Fruit fly (Drosophila melanogaster) whole organism, embryonic: Measurements from ENCODE around the gene RfC3.
A peak's percentile ranks its signal among the peaks of the same experiment; 100 is the strongest.

Experiments
- Adf1 ChIP-seq: fragments of 200-800 bp; sonication (Bioruptor generic); IDR thresholded peaks from 2 replicates; pipeline ENCODE4 v1.3.6; 2022; ENCODE audit warnings: missing biosample characterization, missing genetic modification characterization
- B-H1 ChIP-seq: fragments of 200-800 bp; sonication (Bioruptor generic); IDR thresholded peaks from 3 replicates; pipeline ENCODE4 v1.3.6; 2022; ENCODE audit warnings: missing biosample characterization, missing genetic modification characterization
- CG10366 ChIP-seq: fragments of 200-800 bp; sonication (Bioruptor generic); IDR thresholded peaks from 2 replicates; pipeline ENCODE4 v1.3.6; 2022; ENCODE audit warnings: missing biosample characterization, missing genetic modification characterization
- CG10959 ChIP-seq: fragments of 200-800 bp; sonication (Bioruptor generic); IDR thresholded peaks from 2 replicates; pipeline ENCODE4 v1.3.6; 2022; ENCODE audit warnings: missing biosample characterization, missing genetic modification characterization
- CG11093 ChIP-seq: fragments of 200-800 bp; sonication (Bioruptor generic); IDR thresholded peaks from 3 replicates; pipeline ENCODE4 v1.3.6; 2022; ENCODE audit warnings: missing biosample characterization, missing genetic modification characterization
- CG11398 ChIP-seq: fragments of 200-800 bp; sonication (Bioruptor generic); optimal IDR thresholded peaks from 2 replicates; lab custom pipeline; 2016; ENCODE audit warnings: missing biosample characterization, missing genetic modification characterization
- CG11695 ChIP-seq: fragments of 200-800 bp; sonication (Bioruptor generic); IDR thresholded peaks from 3 replicates; pipeline ENCODE4 v1.3.6; 2022; ENCODE audit warnings: missing biosample characterization, missing genetic modification characterization
- CG13296 ChIP-seq: fragments of 200-800 bp; sonication (Bioruptor generic); optimal IDR thresholded peaks from 3 replicates; lab custom pipeline; 2018; ENCODE audit warnings: missing biosample characterization, mild to moderate bottlenecking, missing genetic modification characterization
- CG13624 ChIP-seq: fragments of 200-800 bp; sonication (Bioruptor generic); optimal IDR thresholded peaks from 2 replicates; lab custom pipeline; 2016; ENCODE audit warnings: missing biosample characterization, missing genetic modification characterization
- CG14667 ChIP-seq: fragments of 200-800 bp; sonication (Bioruptor generic); IDR thresholded peaks from 2 replicates; pipeline ENCODE4 v1.3.6; 2022; ENCODE audit warnings: missing biosample characterization, missing genetic modification characterization
- CG17359 ChIP-seq: fragments of 200-800 bp; sonication (Bioruptor generic); optimal IDR thresholded peaks from 3 replicates; lab custom pipeline; 2018; ENCODE audit warnings: missing biosample characterization, mild to moderate bottlenecking, missing genetic modification characterization, moderate library complexity
- CG18011 ChIP-seq: fragments of 200-800 bp; sonication (Bioruptor generic); optimal IDR thresholded peaks from 2 replicates; lab custom pipeline; 2017; ENCODE audit warnings: missing biosample characterization, missing genetic modification characterization, mild to moderate bottlenecking, moderate library complexity, missing genotype
- CG31365 ChIP-seq: fragments of 200-800 bp; sonication (Bioruptor generic); optimal IDR thresholded peaks from 2 replicates; lab custom pipeline; 2018; ENCODE audit warnings: missing biosample characterization, mild to moderate bottlenecking, missing genetic modification characterization
- CG33213 ChIP-seq: fragments of 200-800 bp; sonication (Bioruptor generic); optimal IDR thresholded peaks from 3 replicates; lab custom pipeline; 2016; ENCODE audit warnings: missing biosample characterization, missing genetic modification characterization
- CG4360 ChIP-seq: fragments of 200-800 bp; sonication (Bioruptor generic); IDR thresholded peaks from 2 replicates; pipeline ENCODE4 v1.3.6; 2022; ENCODE audit warnings: missing biosample characterization, missing genetic modification characterization
- CG4707 ChIP-seq: fragments of 200-800 bp; sonication (Bioruptor generic); optimal IDR thresholded peaks from 2 replicates; lab custom pipeline; 2018; ENCODE audit warnings: missing biosample characterization, mild to moderate bottlenecking, missing genetic modification characterization, moderate library complexity
- CG4730 ChIP-seq: fragments of 200-800 bp; sonication (Bioruptor generic); IDR thresholded peaks from 2 replicates; pipeline ENCODE4 v1.3.6; 2022; ENCODE audit warnings: missing biosample characterization, missing genetic modification characterization
- CG6765 ChIP-seq: fragments of 200-800 bp; sonication (Bioruptor generic); optimal IDR thresholded peaks from 3 replicates; lab custom pipeline; 2017; ENCODE audit warnings: missing biosample characterization, mild to moderate bottlenecking, missing genetic modification characterization
- CG7271 ChIP-seq: fragments of 200-800 bp; sonication (Bioruptor generic); optimal IDR thresholded peaks from 2 replicates; lab custom pipeline; 2018; ENCODE audit warnings: missing biosample characterization, mild to moderate bottlenecking, missing genetic modification characterization, moderate library complexity
- CG7556 ChIP-seq: fragments of 200-800 bp; sonication (Bioruptor generic); optimal IDR thresholded peaks from 2 replicates; lab custom pipeline; 2017; ENCODE audit warnings: missing biosample characterization, mild to moderate bottlenecking, missing genetic modification characterization
- CG9876 ChIP-seq: fragments of 200-800 bp; sonication (Bioruptor generic); optimal IDR thresholded peaks from 2 replicates; lab custom pipeline; 2016; ENCODE audit warnings: missing biosample characterization, missing genetic modification characterization
- Dip3 ChIP-seq: fragments of 200-800 bp; sonication (Bioruptor generic); optimal IDR thresholded peaks from 3 replicates; lab custom pipeline; 2016; ENCODE audit warnings: missing biosample characterization, missing genetic modification characterization
- Eip74EF ChIP-seq, 2 experiments: fragments of 200-800 bp in 1 of 2; fragments of >200 bp in 1 of 2; sonication (Bioruptor generic) in 1 of 2; optimal IDR thresholded peaks; 2 replicates each; lab custom pipeline; 2017 to 2019; ENCODE audit warnings: missing biosample characterization in 2 of 2, missing genetic modification characterization in 2 of 2, mild to moderate bottlenecking in 1 of 2, moderate library complexity in 1 of 2
- HLHmδ ChIP-seq: fragments of 200-800 bp; sonication (Bioruptor generic); optimal IDR thresholded peaks from 2 replicates; lab custom pipeline; 2018; ENCODE audit warnings: missing biosample characterization, mild to moderate bottlenecking, missing genetic modification characterization, moderate library complexity
- Hsf ChIP-seq: fragments of 200-800 bp; sonication (Bioruptor generic); optimal IDR thresholded peaks from 3 replicates; lab custom pipeline; 2016; ENCODE audit warnings: missing biosample characterization, missing genetic modification characterization
- Nf-YA ChIP-seq: fragments of 200-800 bp; sonication (Bioruptor generic); IDR thresholded peaks from 2 replicates; pipeline ENCODE4 v1.3.6; 2022; ENCODE audit warnings: missing biosample characterization, missing genetic modification characterization
- Opbp ChIP-seq: fragments of 200-800 bp; sonication (Bioruptor generic); IDR thresholded peaks from 3 replicates; pipeline ENCODE4 v1.3.6; 2022; ENCODE audit warnings: missing biosample characterization, missing genetic modification characterization; ENCODE audit not compliant: partially characterized antibody
- PHDP ChIP-seq: fragments of 200-800 bp; sonication (Bioruptor generic); optimal IDR thresholded peaks from 3 replicates; lab custom pipeline; 2018; ENCODE audit warnings: missing biosample characterization, mild to moderate bottlenecking, missing genetic modification characterization, moderate library complexity
- Sry-β ChIP-seq: fragments of 200-800 bp; sonication (Bioruptor generic); optimal IDR thresholded peaks from 2 replicates; lab custom pipeline; 2018; ENCODE audit warnings: missing biosample characterization, mild to moderate bottlenecking, missing genetic modification characterization, moderate library complexity
- Trl ChIP-seq, 3 experiments: fragments of >200 bp in 2 of 3; fragments of 200-800 bp in 1 of 3; sonication (Bioruptor generic) in 1 of 3; optimal IDR thresholded peaks; 2 replicates in 1 of 3; 3 replicates in 2 of 3; lab custom pipeline; 2016 to 2017; ENCODE audit warnings: missing biosample characterization in 1 of 3, missing genetic modification characterization in 1 of 3
- amos ChIP-seq: fragments of 200-800 bp; sonication (Bioruptor generic); IDR thresholded peaks from 2 replicates; pipeline ENCODE4 v1.3.6; 2022; ENCODE audit warnings: missing biosample characterization, missing genetic modification characterization; ENCODE audit not compliant: partially characterized antibody
- ap ChIP-seq: fragments of 200-800 bp; sonication (Bioruptor generic); IDR thresholded peaks from 2 replicates; pipeline ENCODE4 v1.3.6; 2022; ENCODE audit warnings: missing biosample characterization, missing genetic modification characterization
- bab2 ChIP-seq: fragments of 200-800 bp; sonication (Bioruptor generic); optimal IDR thresholded peaks from 2 replicates; lab custom pipeline; 2016; ENCODE audit warnings: missing biosample characterization, missing genetic modification characterization
- cas ChIP-seq: fragments of 200-800 bp; sonication (Bioruptor generic); IDR thresholded peaks from 2 replicates; pipeline ENCODE4 v1.3.6; 2022; ENCODE audit warnings: missing biosample characterization, missing genetic modification characterization
- ci ChIP-seq: fragments of 200-800 bp; sonication (Bioruptor generic); IDR thresholded peaks from 3 replicates; pipeline ENCODE4 v1.3.6; 2022; ENCODE audit warnings: missing biosample characterization, missing genetic modification characterization
- en ChIP-seq: fragments of 200-800 bp; sonication (Bioruptor generic); optimal IDR thresholded peaks from 2 replicates; lab custom pipeline; 2016; ENCODE audit warnings: missing biosample characterization, missing genetic modification characterization
- fd96Cb ChIP-seq: fragments of 200-800 bp; sonication (Bioruptor generic); optimal IDR thresholded peaks from 2 replicates; lab custom pipeline; 2018; ENCODE audit warnings: missing biosample characterization, mild to moderate bottlenecking, missing genetic modification characterization, moderate library complexity
- jigr1 ChIP-seq: fragments of 200-800 bp; sonication (Bioruptor generic); IDR thresholded peaks from 3 replicates; pipeline ENCODE4 v1.3.6; 2022; ENCODE audit warnings: missing biosample characterization, missing genetic modification characterization
- kni ChIP-seq: fragments of 200-800 bp; sonication (Bioruptor generic); optimal IDR thresholded peaks from 3 replicates; lab custom pipeline; 2017; ENCODE audit warnings: mild to moderate bottlenecking, missing biosample characterization, missing genetic modification reagents, missing genetic modification characterization
- lbe ChIP-seq: fragments of 200-800 bp; sonication (Bioruptor generic); optimal IDR thresholded peaks from 2 replicates; lab custom pipeline; 2016; ENCODE audit warnings: missing biosample characterization, mild to moderate bottlenecking, missing genetic modification characterization
- mam ChIP-seq: fragments of 200-800 bp; sonication (Bioruptor generic); optimal IDR thresholded peaks from 3 replicates; lab custom pipeline; 2016; ENCODE audit warnings: missing biosample characterization, missing genetic modification characterization
- org-1 ChIP-seq: fragments of 200-800 bp; sonication (Bioruptor generic); optimal IDR thresholded peaks from 2 replicates; lab custom pipeline; 2017; ENCODE audit warnings: missing biosample characterization, missing genetic modification characterization
- pho ChIP-seq: fragments of 200-800 bp; sonication (Bioruptor generic); optimal IDR thresholded peaks from 2 replicates; lab custom pipeline; 2016; ENCODE audit warnings: missing biosample characterization, missing genetic modification characterization
- pita ChIP-seq: fragments of 200-800 bp; sonication (Bioruptor generic); optimal IDR thresholded peaks from 2 replicates; lab custom pipeline; 2017; ENCODE audit warnings: missing biosample characterization, mild to moderate bottlenecking, missing genetic modification characterization
- row ChIP-seq: fragments of 200-800 bp; sonication (Bioruptor generic); IDR thresholded peaks from 3 replicates; pipeline ENCODE4 v1.3.6; 2022; ENCODE audit warnings: missing biosample characterization, missing genetic modification characterization
- sim ChIP-seq: fragments of 200-800 bp; sonication (Bioruptor generic); IDR thresholded peaks from 2 replicates; pipeline ENCODE4 v1.3.6; 2022; ENCODE audit warnings: missing biosample characterization, missing genetic modification characterization
- tna ChIP-seq: fragments of 200-800 bp; sonication (Bioruptor generic); IDR thresholded peaks from 2 replicates; pipeline ENCODE4 v1.3.6; 2022; ENCODE audit warnings: missing biosample characterization, missing genetic modification characterization; ENCODE audit not compliant: partially characterized antibody
- tup ChIP-seq: fragments of 200-800 bp; sonication (Bioruptor generic); optimal IDR thresholded peaks from 2 replicates; lab custom pipeline; 2016; ENCODE audit warnings: missing biosample characterization, mild to moderate bottlenecking, missing genetic modification characterization, moderate library complexity
- vnd ChIP-seq: fragments of 200-800 bp; sonication (Bioruptor generic); IDR thresholded peaks from 3 replicates; pipeline ENCODE4 v1.3.6; 2022; ENCODE audit warnings: missing biosample characterization, missing genetic modification characterization; ENCODE audit not compliant: partially characterized antibody

RfC3 gene

dm6 chr2L:10430802-10431476 is 11.9 kb downstream of the RfC3 start, which contains the start of the genes Bug22 and TfIIB (continued):
- peak; percentile 32; the same call in 1 of the 2 replicates for TF ChIP-seq CG4730
- no peak for TF ChIP-seq CG4707 (GFP tag; lab: Kevin White, UChicago)
- TF ChIP-seq Adf1 (GFP tag; lab: Robert Waterston, UW) = peak; percentile 30; the same call in 1 of the 2 replicates
- peak in 1 of 2 experiments; percentile 56 for TF ChIP-seq Eip74EF (GFP tag; optimal IDR thresholded peaks at IDR 0.05; lab: Kevin White, UChicago)
- TF ChIP-seq tup (GFP tag; lab: Kevin White, UChicago) = peak; percentile 61
- TF ChIP-seq ci (GFP tag; lab: Robert Waterston, UW) = peak; percentile 88
- peak; percentile 74 for TF ChIP-seq CG10366 (GFP tag; lab: Robert Waterston, UW)
- TF ChIP-seq cas (GFP tag; lab: Robert Waterston, UW) = no peak
- TF ChIP-seq HLHmδ (GFP tag; lab: Kevin White, UChicago) = peak; percentile 30
- TF ChIP-seq CG13296 (GFP tag; lab: Kevin White, UChicago) = peak; percentile 62
- peak; percentile 43; the same call in 1 of the 3 replicates for TF ChIP-seq B-H1 (GFP tag; lab: Robert Waterston, UW)
- TF ChIP-seq amos (GFP tag; lab: Robert Waterston, UW) = no peak
- TF ChIP-seq kni (GFP tag; lab: Kevin White, UChicago) = no peak
- no peak for TF ChIP-seq CG11398 (GFP tag; lab: Kevin White, UChicago)
- TF ChIP-seq CG31365 = no peak
- TF ChIP-seq tna (GFP tag; lab: Robert Waterston, UW) = no peak
- peak; percentile 61 for TF ChIP-seq CG18011 (GFP tag; lab: Kevin White, UChicago)
- TF ChIP-seq pho (GFP tag; lab: Kevin White, UChicago) = peak; percentile 69
- TF ChIP-seq pita (GFP tag; lab: Kevin White, UChicago) = no peak
- peak; percentile 74 for TF ChIP-seq Hsf (GFP tag; lab: Kevin White, UChicago)
- TF ChIP-seq CG6765 (GFP tag; lab: Kevin White, UChicago) = no peak
- TF ChIP-seq CG9876 = peak; percentile 41
- peak; percentile 29 for TF ChIP-seq fd96Cb (tag; lab: Kevin White, UChicago)
- TF ChIP-seq CG14667 (GFP tag; lab: Robert Waterston, UW) = peak; percentile 62
- peak; percentile 6 for TF ChIP-seq CG7271 (tag; lab: Kevin White, UChicago)
- peak; percentile 35 for TF ChIP-seq CG33213
- TF ChIP-seq lbe (GFP tag; lab: Kevin White, UChicago) = peak; percentile 31
- no peak for TF ChIP-seq ap (GFP tag; lab: Robert Waterston, UW)
- peak; percentile 29; the same call in 1 of the 3 replicates for TF ChIP-seq CG11093 (GFP tag; lab: Robert Waterston, UW)
- TF ChIP-seq mam (GFP tag; lab: Kevin White, UChicago) = peak; percentile 77
- TF ChIP-seq CG7556 = peak; percentile 69
- peak; percentile 91 for TF ChIP-seq row
- peak; percentile 68 for TF ChIP-seq CG17359 (tag; lab: Kevin White, UChicago)
- TF ChIP-seq Opbp (GFP tag; lab: Robert Waterston, UW) = no peak
- TF ChIP-seq Sry-β (GFP tag; lab: Kevin White, UChicago) = peak; percentile 8
- TF ChIP-seq Dip3 (GFP tag; lab: Kevin White, UChicago) = peak; percentile 70
- TF ChIP-seq jigr1 (GFP tag; lab: Robert Waterston, UW) = no peak
- TF ChIP-seq CG10959 (GFP tag; lab: Robert Waterston, UW) = no peak
- no peak for TF ChIP-seq vnd (GFP tag; lab: Robert Waterston, UW)
- peak; percentile 66 for TF ChIP-seq bab2 (GFP tag; lab: Kevin White, UChicago)
- TF ChIP-seq Trl (optimal IDR thresholded peaks at IDR 0.05; lab: Kevin White, UChicago) = no peak
- TF ChIP-seq Trl (GFP tag; optimal IDR thresholded peaks at IDR 0.05; lab: Kevin White, UChicago) = peak; percentile 54
- TF ChIP-seq Nf-YA (GFP tag; lab: Robert Waterston, UW) = no peak
- no peak for TF ChIP-seq en (GFP tag; lab: Kevin White, UChicago)
- no peak for TF ChIP-seq CG11695
- TF ChIP-seq PHDP (tag; lab: Kevin White, UChicago) = peak; percentile 73
- no peak for TF ChIP-seq org-1 (GFP tag; lab: Kevin White, UChicago)
- peak; percentile 40; the same call in 1 of the 2 replicates for TF ChIP-seq CG4360 (GFP tag; lab: Robert Waterston, UW)
- TF ChIP-seq CG13624 (GFP tag; lab: Kevin White, UChicago) = peak; percentile 62
- no peak for TF ChIP-seq sim (GFP tag; lab: Robert Waterston, UW)
